Worm (Caenorhabditis elegans) whole organism, early embryonic: ENCODE measurements around the gene R10E4.11.

ENCODE experiments used
- B0310.2 ChIP-seq: sonication (generic microtip); optimal IDR thresholded peaks from 2 replicates; lab custom pipeline; 2016; ENCODE audit warnings: mild to moderate bottlenecking, missing genetic modification characterization, missing compliant biosample characterization
- F13C5.2 ChIP-seq: sonication (generic microtip); optimal IDR thresholded peaks from 2 replicates; lab custom pipeline; 2017; ENCODE audit warnings: mild to moderate bottlenecking, missing genetic modification characterization, inconsistent platforms, missing compliant biosample characterization
- aly-1 ChIP-seq: sonication (generic microtip); optimal IDR thresholded peaks from 2 replicates; lab custom pipeline; 2016; ENCODE audit warnings: missing genetic modification characterization, missing compliant biosample characterization
- ama-1 ChIP-seq: fragments of 150-350 bp; optimal IDR thresholded peaks from 2 replicates; lab custom pipeline; 2014
- ets-7 ChIP-seq: sonication (generic microtip); optimal IDR thresholded peaks from 2 replicates; lab custom pipeline; 2016; ENCODE audit warnings: missing genotype, missing genetic modification characterization, missing compliant biosample characterization
- flt-1 ChIP-seq: fragments of 200-800 bp; sonication (Bioruptor generic); IDR thresholded peaks from 2 replicates; pipeline ENCODE4 v1.3.6; 2022; ENCODE audit warnings: missing genetic modification characterization, missing compliant biosample characterization
- hmbx-1 ChIP-seq: sonication (generic microtip); optimal IDR thresholded peaks from 2 replicates; lab custom pipeline; 2016; ENCODE audit warnings: mild to moderate bottlenecking, missing genetic modification characterization, missing compliant biosample characterization
- hmg-4 ChIP-seq: fragments of 200-800 bp; sonication (Bioruptor generic); optimal IDR thresholded peaks from 2 replicates; lab custom pipeline; 2018; ENCODE audit warnings: mild to moderate bottlenecking, missing genetic modification characterization, missing compliant biosample characterization
- pes-1 ChIP-seq: fragments of 200-800 bp; sonication (Bioruptor generic); IDR thresholded peaks from 2 replicates; pipeline ENCODE4 v1.3.6; 2022; ENCODE audit warnings: missing genetic modification reagents, missing genetic modification characterization, missing compliant biosample characterization
- scrt-1 ChIP-seq: fragments of 200-800 bp; sonication (Bioruptor generic); IDR thresholded peaks from 2 replicates; pipeline ENCODE4 v1.3.6; 2022; ENCODE audit warnings: missing genetic modification characterization, missing compliant biosample characterization
- sea-1 ChIP-seq: fragments of 200-800 bp; sonication (Bioruptor generic); conservative IDR thresholded peaks from 2 replicates; pipeline ENCODE4 v1.3.6; 2022; ENCODE audit warnings: missing genetic modification characterization, missing compliant biosample characterization
- tbx-11 ChIP-seq: fragments of 200-800 bp; sonication (Bioruptor generic); IDR thresholded peaks from 2 replicates; pipeline ENCODE4 v1.3.6; 2022; ENCODE audit warnings: missing genetic modification characterization, missing compliant biosample characterization
- tbx-37 ChIP-seq: fragments of 200-800 bp; sonication (Bioruptor generic); conservative IDR thresholded peaks from 2 replicates; pipeline ENCODE4 v1.3.6; 2022; ENCODE audit warnings: missing genetic modification reagents, missing genetic modification characterization, missing compliant biosample characterization

DNA sequence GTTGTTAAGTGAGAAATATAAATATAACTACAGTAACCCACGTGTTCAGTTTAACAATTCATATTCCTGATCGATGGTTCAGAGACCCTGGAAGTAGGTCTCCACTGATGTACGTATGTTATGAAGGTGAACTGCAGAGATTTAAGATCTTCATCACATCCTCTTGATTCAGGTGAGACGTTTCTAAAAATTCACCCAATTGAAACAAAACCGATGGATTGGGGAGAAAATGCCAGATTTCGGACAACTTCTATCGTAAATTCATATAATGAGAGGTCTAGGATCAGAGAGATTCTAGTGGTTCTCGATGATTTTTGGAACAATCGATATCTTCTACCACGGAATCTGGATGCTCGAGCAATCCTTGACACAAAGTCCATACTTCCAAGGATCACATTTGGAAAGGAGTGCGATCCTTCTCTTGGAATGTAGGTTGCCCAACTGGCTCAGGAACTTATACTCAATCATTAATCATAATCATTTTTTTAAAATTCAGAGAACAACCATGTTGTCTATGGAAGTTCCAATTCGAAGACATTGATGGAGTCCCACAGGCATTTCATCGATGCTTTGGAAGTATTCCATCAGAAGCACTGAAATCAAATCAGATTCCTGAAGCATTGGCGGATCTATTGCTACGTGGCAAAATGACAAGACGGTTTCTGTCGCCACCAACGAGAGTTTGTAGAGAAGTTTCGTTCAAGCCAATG lies 6.5 kb downstream of the R10E4.11 start, which contains the start of the genes nth-1 and R10E4.7:
- TF ChIP-seq ets-7 (tag; lab: Kevin White, UChicago) (no peak), B0310.2 (tag; lab: Kevin White, UChicago) (no peak), aly-1 (no peak), ama-1 (no peak), hmbx-1 (tag; lab: Kevin White, UChicago) (no peak), sea-1 (no peak), tbx-37 (GFP tag; lab: Robert Waterston, UW) (no peak), F13C5.2 (tag; lab: Kevin White, UChicago) (no peak), scrt-1 (GFP tag; lab: Robert Waterston, UW) (no peak), tbx-11 (no peak), flt-1 (GFP tag; lab: Robert Waterston, UW) (no peak), hmg-4 (GFP tag; lab: Kevin White, UChicago) (no peak), pes-1 (no peak)
